Fruit fly (Drosophila melanogaster) whole organism, embryonic: ENCODE results near the gene dnc.

Experiments used
- Antp ChIP-seq: fragments of 200-800 bp; sonication (Bioruptor generic); optimal IDR thresholded peaks from 3 replicates; lab custom pipeline; 2016; ENCODE audit warnings: missing biosample characterization, missing genetic modification characterization
- CG1024 ChIP-seq: fragments of 200-800 bp; sonication (Bioruptor generic); IDR thresholded peaks from 2 replicates; pipeline ENCODE4 v1.3.6; 2022; ENCODE audit warnings: missing biosample characterization, missing genetic modification characterization
- CG10654 ChIP-seq: fragments of 200-800 bp; sonication (Bioruptor generic); optimal IDR thresholded peaks from 2 replicates; lab custom pipeline; 2016; ENCODE audit warnings: missing biosample characterization, missing genetic modification characterization
- CG10979 ChIP-seq: fragments of 200-800 bp; sonication (Bioruptor generic); optimal IDR thresholded peaks from 2 replicates; lab custom pipeline; 2018; ENCODE audit warnings: missing biosample characterization, mild to moderate bottlenecking, missing genetic modification characterization, moderate library complexity
- CG12155 ChIP-seq: fragments of 200-800 bp; sonication (Bioruptor generic); optimal IDR thresholded peaks from 3 replicates; lab custom pipeline; 2016; ENCODE audit warnings: missing biosample characterization, missing genetic modification characterization
- CG12942 ChIP-seq: fragments of 200-800 bp; sonication (Bioruptor generic); optimal IDR thresholded peaks from 3 replicates; lab custom pipeline; 2016; ENCODE audit warnings: missing biosample characterization, missing genetic modification characterization
- CG13123 ChIP-seq: fragments of 200-800 bp; sonication (Bioruptor generic); optimal IDR thresholded peaks from 2 replicates; lab custom pipeline; 2016; ENCODE audit warnings: missing biosample characterization, missing genetic modification characterization
- CG13287 ChIP-seq: fragments of 200-800 bp; sonication (Bioruptor generic); IDR thresholded peaks from 2 replicates; pipeline ENCODE4 v1.3.6; 2022; ENCODE audit warnings: missing biosample characterization, missing genetic modification characterization; ENCODE audit not compliant: partially characterized antibody
- CG14014 ChIP-seq: fragments of 200-800 bp; sonication (Bioruptor generic); IDR thresholded peaks from 2 replicates; pipeline ENCODE4 v1.3.6; 2022; ENCODE audit warnings: missing biosample characterization, missing genetic modification characterization
- CG14050 ChIP-seq: fragments of 200-800 bp; sonication (Bioruptor generic); IDR thresholded peaks from 3 replicates; pipeline ENCODE4 v1.3.6; 2022; ENCODE audit warnings: missing biosample characterization, missing genetic modification characterization
- CG1832 ChIP-seq: fragments of 200-800 bp; sonication (Bioruptor generic); optimal IDR thresholded peaks from 2 replicates; lab custom pipeline; 2017; ENCODE audit warnings: missing biosample characterization, mild to moderate bottlenecking, missing genetic modification characterization, inconsistent platforms
- CG18599 ChIP-seq: fragments of 200-800 bp; sonication (Bioruptor generic); optimal IDR thresholded peaks from 3 replicates; lab custom pipeline; 2017; ENCODE audit warnings: missing biosample characterization, missing genetic modification characterization, mild to moderate bottlenecking, moderate library complexity, missing genetic modification reagents
- CG3163 ChIP-seq: fragments of 200-800 bp; sonication (Bioruptor generic); optimal IDR thresholded peaks from 3 replicates; lab custom pipeline; 2016; ENCODE audit warnings: missing biosample characterization, missing genetic modification characterization
- CG32532 ChIP-seq: fragments of 200-800 bp; sonication (Bioruptor generic); IDR thresholded peaks from 2 replicates; pipeline ENCODE4 v1.3.6; 2022; ENCODE audit warnings: missing biosample characterization, missing genetic modification characterization
- CG4424 ChIP-seq: fragments of 200-800 bp; sonication (Bioruptor generic); optimal IDR thresholded peaks from 3 replicates; lab custom pipeline; 2016; ENCODE audit warnings: missing biosample characterization, missing genetic modification characterization
- CG6854 ChIP-seq: fragments of 200-800 bp; sonication (Bioruptor generic); optimal IDR thresholded peaks from 3 replicates; lab custom pipeline; 2017; ENCODE audit warnings: missing biosample characterization, mild to moderate bottlenecking, missing genetic modification characterization
- CG7271 ChIP-seq: fragments of 200-800 bp; sonication (Bioruptor generic); optimal IDR thresholded peaks from 2 replicates; lab custom pipeline; 2018; ENCODE audit warnings: missing biosample characterization, mild to moderate bottlenecking, missing genetic modification characterization, moderate library complexity
- CG8290 ChIP-seq, 3 experiments: fragments of 200-800 bp; sonication (Bioruptor generic); optimal IDR thresholded peaks; 2 replicates each; lab custom pipeline; 2016 to 2019; ENCODE audit warnings: missing biosample characterization in 3 of 3, missing genetic modification characterization in 3 of 3, mild to moderate bottlenecking in 2 of 3, moderate library complexity in 1 of 3
- CG8359 ChIP-seq: fragments of 200-800 bp; sonication (Bioruptor generic); optimal IDR thresholded peaks from 2 replicates; lab custom pipeline; 2017; ENCODE audit warnings: missing biosample characterization, mild to moderate bottlenecking, missing genetic modification characterization, borderline replicate concordance
- CG8944 ChIP-seq: fragments of 200-800 bp; sonication (Bioruptor generic); optimal IDR thresholded peaks from 3 replicates; lab custom pipeline; 2016; ENCODE audit warnings: missing biosample characterization, missing genetic modification characterization
- Dbx ChIP-seq: fragments of 200-800 bp; sonication (Bioruptor generic); IDR thresholded peaks from 3 replicates; pipeline ENCODE4 v1.3.6; 2022; ENCODE audit warnings: missing biosample characterization, missing genetic modification characterization
- HLH3B ChIP-seq: fragments of 200-800 bp; sonication (Bioruptor generic); IDR thresholded peaks from 2 replicates; pipeline ENCODE4 v1.3.6; 2022; ENCODE audit warnings: missing biosample characterization, missing genetic modification characterization
- Hr3 ChIP-seq: fragments of 200-800 bp; sonication (Bioruptor generic); optimal IDR thresholded peaks from 3 replicates; lab custom pipeline; 2016; ENCODE audit warnings: missing biosample characterization, missing genetic modification characterization
- Hsf ChIP-seq: fragments of 200-800 bp; sonication (Bioruptor generic); optimal IDR thresholded peaks from 3 replicates; lab custom pipeline; 2016; ENCODE audit warnings: missing biosample characterization, missing genetic modification characterization
- Jarid2 ChIP-seq: fragments of 200-800 bp; sonication (Bioruptor generic); optimal IDR thresholded peaks from 3 replicates; lab custom pipeline; 2017; ENCODE audit warnings: mild to moderate bottlenecking, missing biosample characterization, missing genetic modification reagents, missing genetic modification characterization
- NC2α ChIP-seq: fragments of 200-800 bp; sonication (Bioruptor generic); optimal IDR thresholded peaks from 2 replicates; lab custom pipeline; 2016; ENCODE audit warnings: missing biosample characterization, missing genetic modification characterization
- NFAT ChIP-seq: fragments of 200-800 bp; sonication (Bioruptor generic); IDR thresholded peaks from 2 replicates; pipeline ENCODE4 v1.3.6; 2022; ENCODE audit warnings: missing biosample characterization, missing genetic modification characterization
- Neu2 ChIP-seq: fragments of 200-800 bp; sonication (Bioruptor generic); optimal IDR thresholded peaks from 3 replicates; lab custom pipeline; 2016; ENCODE audit warnings: missing biosample characterization, missing genetic modification characterization, borderline replicate concordance
- Oaz ChIP-seq: fragments of 200-800 bp; sonication (Bioruptor generic); IDR thresholded peaks from 2 replicates; pipeline ENCODE4 v1.3.6; 2022; ENCODE audit warnings: missing biosample characterization, missing genetic modification characterization
- Oli ChIP-seq: fragments of 200-800 bp; sonication (Bioruptor generic); optimal IDR thresholded peaks from 2 replicates; lab custom pipeline; 2018; ENCODE audit warnings: missing biosample characterization, mild to moderate bottlenecking, missing genetic modification characterization, moderate library complexity
- ac ChIP-seq: fragments of 200-800 bp; sonication (Bioruptor generic); optimal IDR thresholded peaks from 3 replicates; lab custom pipeline; 2017; ENCODE audit warnings: missing biosample characterization, mild to moderate bottlenecking, missing genetic modification characterization
- amos ChIP-seq: fragments of 200-800 bp; sonication (Bioruptor generic); IDR thresholded peaks from 2 replicates; pipeline ENCODE4 v1.3.6; 2022; ENCODE audit warnings: missing biosample characterization, missing genetic modification characterization; ENCODE audit not compliant: partially characterized antibody
- bigmax ChIP-seq: fragments of 200-800 bp; sonication (Bioruptor generic); optimal IDR thresholded peaks from 2 replicates; lab custom pipeline; 2018; ENCODE audit warnings: missing biosample characterization, mild to moderate bottlenecking, missing genetic modification characterization
- cas ChIP-seq: fragments of 200-800 bp; sonication (Bioruptor generic); IDR thresholded peaks from 2 replicates; pipeline ENCODE4 v1.3.6; 2022; ENCODE audit warnings: missing biosample characterization, missing genetic modification characterization
- chm ChIP-seq: fragments of 200-800 bp; sonication (Bioruptor generic); IDR thresholded peaks from 2 replicates; pipeline ENCODE4 v1.3.6; 2022; ENCODE audit warnings: missing biosample characterization, missing genetic modification characterization
- cwo ChIP-seq: fragments of 200-800 bp; sonication (Bioruptor generic); optimal IDR thresholded peaks from 3 replicates; lab custom pipeline; 2017; ENCODE audit warnings: missing biosample characterization, missing genetic modification characterization, mild to moderate bottlenecking, moderate library complexity, missing genetic modification reagents
- disco-r ChIP-seq: fragments of 200-800 bp; sonication (Bioruptor generic); optimal IDR thresholded peaks from 2 replicates; lab custom pipeline; 2016; ENCODE audit warnings: missing biosample characterization, missing genetic modification characterization
- exex ChIP-seq: fragments of 200-800 bp; sonication (Bioruptor generic); optimal IDR thresholded peaks from 4 replicates; lab custom pipeline; 2018; ENCODE audit warnings: missing biosample characterization, mild to moderate bottlenecking, missing genetic modification characterization, moderate library complexity
- gro ChIP-seq: fragments of 200-800 bp; sonication (Bioruptor generic); optimal IDR thresholded peaks from 2 replicates; lab custom pipeline; 2016; ENCODE audit warnings: missing biosample characterization, missing genetic modification characterization
- insv ChIP-seq, 2 experiments: fragments of 200-800 bp; sonication (Bioruptor generic); optimal IDR thresholded peaks; 3 replicates each; lab custom pipeline; 2016 to 2018; ENCODE audit warnings: missing biosample characterization in 2 of 2, missing genetic modification characterization in 2 of 2
- inv ChIP-seq: fragments of 200-800 bp; sonication (Bioruptor generic); IDR thresholded peaks from 2 replicates; pipeline ENCODE4 v1.3.6; 2022; ENCODE audit warnings: missing biosample characterization, missing genetic modification characterization; ENCODE audit not compliant: partially characterized antibody
- jumu ChIP-seq: fragments of 200-800 bp; sonication (Bioruptor generic); optimal IDR thresholded peaks from 3 replicates; lab custom pipeline; 2016; ENCODE audit warnings: missing biosample characterization, missing genetic modification characterization
- odd ChIP-seq: fragments of 200-800 bp; sonication (Bioruptor generic); optimal IDR thresholded peaks from 2 replicates; lab custom pipeline; 2017; ENCODE audit warnings: missing biosample characterization, mild to moderate bottlenecking, missing genetic modification characterization
- pfk ChIP-seq: fragments of 200-800 bp; sonication (Bioruptor generic); optimal IDR thresholded peaks from 2 replicates; lab custom pipeline; 2018; ENCODE audit warnings: missing biosample characterization, mild to moderate bottlenecking, missing genetic modification characterization, moderate library complexity
- psq ChIP-seq: fragments of 200-800 bp; sonication (Bioruptor generic); optimal IDR thresholded peaks from 2 replicates; lab custom pipeline; 2017; ENCODE audit warnings: missing biosample characterization, missing genetic modification characterization
- pum ChIP-seq: fragments of 200-800 bp; sonication (Bioruptor generic); optimal IDR thresholded peaks from 2 replicates; lab custom pipeline; 2016; ENCODE audit warnings: missing biosample characterization, missing genetic modification characterization
- sqz ChIP-seq: fragments of 200-800 bp; sonication (Bioruptor generic); optimal IDR thresholded peaks from 3 replicates; lab custom pipeline; 2018; ENCODE audit warnings: missing biosample characterization, mild to moderate bottlenecking, missing genetic modification characterization
- wdn ChIP-seq: fragments of 200-800 bp; sonication (Bioruptor generic); IDR thresholded peaks from 2 replicates; pipeline ENCODE4 v1.3.6; 2022; ENCODE audit warnings: missing biosample characterization, missing genetic modification characterization
- wor ChIP-seq: fragments of 200-800 bp; sonication (Bioruptor generic); IDR thresholded peaks from 2 replicates; pipeline ENCODE4 v1.3.6; 2022; ENCODE audit warnings: missing biosample characterization, missing genetic modification characterization

Gene dnc

dm6 chrX:3366884-3367669 is 190.8 kb downstream of the dnc start (continued):
- peak; percentile 65 for TF ChIP-seq sqz
- TF ChIP-seq insv (GFP tag; optimal IDR thresholded peaks at IDR 0.05; lab: Kevin White, UChicago): no peak
- peak; percentile 56 for TF ChIP-seq CG1832 (GFP tag; lab: Kevin White, UChicago)
- no peak for TF ChIP-seq Dbx (GFP tag; lab: Robert Waterston, UW)
- TF ChIP-seq CG13287 (GFP tag; lab: Robert Waterston, UW): no peak
- TF ChIP-seq CG6854 (GFP tag; lab: Kevin White, UChicago): no peak
- TF ChIP-seq cwo (GFP tag; lab: Kevin White, UChicago): no peak
- TF ChIP-seq chm (GFP tag; lab: Robert Waterston, UW): peak; percentile 52; the same call in 1 of the 2 replicates
- peak; percentile 13 for TF ChIP-seq CG8290 (GFP tag; optimal IDR thresholded peaks at IDR 0.05; lab: Kevin White, UChicago)
- peak in 1 of 2 experiments; percentile 47 for TF ChIP-seq CG8290 (tag; optimal IDR thresholded peaks at IDR 0.05; lab: Kevin White, UChicago)
- TF ChIP-seq inv (GFP tag; lab: Robert Waterston, UW): no peak
- TF ChIP-seq pum (GFP tag; lab: Kevin White, UChicago): no peak
- TF ChIP-seq CG7271 (tag; lab: Kevin White, UChicago): no peak
- TF ChIP-seq NFAT (GFP tag; lab: Robert Waterston, UW): no peak
- 0 out of 2 replicates have a peak, but pooled peaks have one; percentile 5 for TF ChIP-seq CG1024
- TF ChIP-seq CG3163: peak; percentile 7
- no peak for TF ChIP-seq CG12942
- TF ChIP-seq Hr3 (GFP tag; lab: Kevin White, UChicago): peak; percentile 34
- peak; percentile 31 for TF ChIP-seq Oli (tag; lab: Kevin White, UChicago)
- TF ChIP-seq NC2α (GFP tag; lab: Kevin White, UChicago): peak; percentile 23
- no peak for TF ChIP-seq CG14014 (GFP tag; lab: Robert Waterston, UW)
- no peak for TF ChIP-seq disco-r (GFP tag; lab: Kevin White, UChicago)
- TF ChIP-seq jumu (GFP tag; lab: Kevin White, UChicago): no peak
- TF ChIP-seq wor: no peak
- no peak for TF ChIP-seq Oaz (GFP tag; lab: Robert Waterston, UW)
- peak; percentile 1 for TF ChIP-seq CG10654 (GFP tag; lab: Kevin White, UChicago)
- no peak for TF ChIP-seq pfk
- peak; percentile 61 for TF ChIP-seq CG4424
- TF ChIP-seq exex (tag; lab: Kevin White, UChicago): no peak
- TF ChIP-seq HLH3B (GFP tag; lab: Robert Waterston, UW): no peak
- no peak for TF ChIP-seq wdn (GFP tag; lab: Robert Waterston, UW)
- no peak for TF ChIP-seq Neu2 (GFP tag; lab: Kevin White, UChicago)
- no peak for TF ChIP-seq CG13123 (GFP tag; lab: Kevin White, UChicago)
- no peak for TF ChIP-seq cas
- no peak for TF ChIP-seq CG32532 (GFP tag; lab: Robert Waterston, UW)
- TF ChIP-seq CG12155 (GFP tag; lab: Kevin White, UChicago): peak; percentile 34
- peak; percentile 69 for TF ChIP-seq ac (GFP tag; lab: Kevin White, UChicago)
- no peak for TF ChIP-seq Antp (GFP tag; lab: Kevin White, UChicago)
- TF ChIP-seq CG8359 (GFP tag; lab: Kevin White, UChicago): peak; percentile 10
- peak; percentile 45 for TF ChIP-seq CG8944 (GFP tag; lab: Kevin White, UChicago)
- peak; percentile 77 for TF ChIP-seq CG10979
- TF ChIP-seq psq (GFP tag; lab: Kevin White, UChicago): no peak
- TF ChIP-seq CG14050 (GFP tag; lab: Robert Waterston, UW): no peak
- no peak for TF ChIP-seq odd (GFP tag; lab: Kevin White, UChicago)
- no peak for TF ChIP-seq amos (GFP tag; lab: Robert Waterston, UW)
- peak; percentile 41 for TF ChIP-seq Hsf (GFP tag; lab: Kevin White, UChicago)
- TF ChIP-seq gro (GFP tag; lab: Kevin White, UChicago): no peak
- no peak for TF ChIP-seq CG18599 (GFP tag; lab: Kevin White, UChicago)
- no peak for TF ChIP-seq Jarid2 (GFP tag; lab: Kevin White, UChicago)
- no peak for TF ChIP-seq bigmax (GFP tag; lab: Kevin White, UChicago)
